Worm (Caenorhabditis elegans) whole organism, midembryonic: ENCODE data around the gene F23D12.7.

Source experiments
- T22C8.4 ChIP-seq: fragments of 200-800 bp; sonication (Bioruptor generic); IDR thresholded peaks from 2 replicates; pipeline ENCODE4 v1.3.6; 2022; ENCODE audit warnings: missing genetic modification characterization, missing compliant biosample characterization
- cog-1 ChIP-seq: sonication (generic microtip); optimal IDR thresholded peaks from 2 replicates; lab custom pipeline; 2016; ENCODE audit warnings: missing genetic modification characterization, missing compliant biosample characterization
- flt-1 ChIP-seq: fragments of 200-800 bp; sonication (Bioruptor generic); IDR thresholded peaks from 2 replicates; pipeline ENCODE4 v1.3.6; 2022; ENCODE audit warnings: missing genetic modification characterization, missing compliant biosample characterization
- klf-2 ChIP-seq: fragments of 200-800 bp; sonication (Bioruptor generic); conservative IDR thresholded peaks from 2 replicates; pipeline ENCODE4 v1.3.6; 2022; ENCODE audit warnings: missing genetic modification reagents, missing genetic modification characterization, missing compliant biosample characterization
- med-1 ChIP-seq: sonication (generic microtip); optimal IDR thresholded peaks from 2 replicates; lab custom pipeline; 2017; ENCODE audit warnings: missing genetic modification characterization, mild to moderate bottlenecking, missing compliant biosample characterization, antibody characterized with exemption, missing genetic modification reagents; ENCODE audit not compliant: insufficient read depth
- ref-1 ChIP-seq: fragments of 200-800 bp; sonication (Bioruptor generic); conservative IDR thresholded peaks from 2 replicates; pipeline ENCODE4 v1.3.6; 2022; ENCODE audit warnings: missing genetic modification reagents, missing genetic modification characterization, missing compliant biosample characterization
- tab-1 ChIP-seq: fragments of 200-800 bp; sonication (Bioruptor generic); IDR thresholded peaks from 2 replicates; pipeline ENCODE4 v1.3.6; 2022; ENCODE audit warnings: missing genetic modification characterization, missing compliant biosample characterization
- ztf-23 ChIP-seq: fragments of 200-800 bp; sonication (Bioruptor generic); IDR thresholded peaks from 2 replicates; pipeline ENCODE4 v1.3.6; 2022; ENCODE audit warnings: missing genetic modification reagents, missing genetic modification characterization, missing compliant biosample characterization
- ztf-29 ChIP-seq: fragments of 200-800 bp; sonication (Bioruptor generic); IDR thresholded peaks from 2 replicates; pipeline ENCODE4 v1.3.6; 2022; ENCODE audit warnings: missing genetic modification reagents, missing genetic modification characterization, missing compliant biosample characterization

DNA sequence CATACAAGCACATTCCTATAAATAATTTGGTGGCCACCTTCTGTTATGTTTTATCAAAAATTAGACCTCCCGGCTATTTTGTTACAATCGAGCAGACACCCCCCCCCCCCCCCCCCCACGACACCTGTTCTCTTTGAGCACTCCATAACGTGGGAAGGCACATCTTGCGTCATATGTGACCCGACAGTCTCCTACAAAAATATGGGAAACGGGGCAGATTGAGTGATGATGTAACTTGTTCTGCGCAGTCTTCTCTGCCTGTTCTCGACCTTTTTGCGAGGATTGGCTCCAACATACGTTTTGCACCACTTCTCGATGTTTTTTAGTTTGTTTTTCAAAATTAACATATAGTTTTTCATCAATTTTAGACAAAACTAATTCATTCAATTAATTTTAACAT lies 6.1 kb downstream of the F23D12.7 start:
- TF ChIP-seq ztf-23 (GFP tag; lab: Robert Waterston, UW) (no peak), ref-1 (GFP tag; lab: Robert Waterston, UW) (no peak), cog-1 (no peak), flt-1 (GFP tag; lab: Robert Waterston, UW) (no peak), med-1 (no peak), tab-1 (GFP tag; lab: Robert Waterston, UW) (no peak), ztf-29 (GFP tag; lab: Robert Waterston, UW) (no peak), T22C8.4 (no peak), klf-2 (GFP tag; lab: Robert Waterston, UW) (no peak)
